Fruit fly (Drosophila melanogaster) whole organism, embryonic: Measurements from ENCODE around the gene CG6040.

ENCODE experiments used
- ATbp ChIP-seq: fragments of 200-800 bp; sonication (Bioruptor generic); optimal IDR thresholded peaks from 2 replicates; lab custom pipeline; 2017; ENCODE audit warnings: missing biosample characterization, mild to moderate bottlenecking, missing genetic modification characterization, missing genetic modification reagents
- Bgb ChIP-seq: fragments of 200-800 bp; sonication (Bioruptor generic); IDR thresholded peaks from 2 replicates; pipeline ENCODE4 v1.3.6; 2022; ENCODE audit warnings: missing biosample characterization, missing genetic modification characterization; ENCODE audit not compliant: partially characterized antibody
- Blimp-1 ChIP-seq: fragments of 200-800 bp; sonication (Bioruptor generic); optimal IDR thresholded peaks from 3 replicates; lab custom pipeline; 2018; ENCODE audit warnings: missing biosample characterization, missing genetic modification characterization, mild to moderate bottlenecking, moderate library complexity, missing genetic modification reagents
- Bteb2 ChIP-seq: fragments of 200-800 bp; sonication (Bioruptor generic); optimal IDR thresholded peaks from 2 replicates; lab custom pipeline; 2016; ENCODE audit warnings: missing biosample characterization, missing genetic modification characterization
- CG10209 ChIP-seq: fragments of 200-800 bp; sonication (Bioruptor generic); optimal IDR thresholded peaks from 3 replicates; lab custom pipeline; 2017; ENCODE audit warnings: missing biosample characterization, mild to moderate bottlenecking, missing genetic modification characterization, missing genetic modification reagents
- CG12104 ChIP-seq: fragments of 200-800 bp; sonication (Bioruptor generic); optimal IDR thresholded peaks from 3 replicates; lab custom pipeline; 2016; ENCODE audit warnings: missing biosample characterization, missing genetic modification characterization
- CG14667 ChIP-seq: fragments of 200-800 bp; sonication (Bioruptor generic); IDR thresholded peaks from 2 replicates; pipeline ENCODE4 v1.3.6; 2022; ENCODE audit warnings: missing biosample characterization, missing genetic modification characterization
- CG15269 ChIP-seq: fragments of 200-800 bp; sonication (Bioruptor generic); optimal IDR thresholded peaks from 2 replicates; lab custom pipeline; 2018; ENCODE audit warnings: missing biosample characterization, mild to moderate bottlenecking, missing genetic modification characterization, moderate library complexity
- CG17328 ChIP-seq: fragments of 200-800 bp; sonication (Bioruptor generic); IDR thresholded peaks from 2 replicates; pipeline ENCODE4 v1.3.6; 2022; ENCODE audit warnings: missing biosample characterization, missing genetic modification characterization
- CG18262 ChIP-seq: fragments of 200-800 bp; optimal IDR thresholded peaks from 3 replicates; lab custom pipeline; 2019; ENCODE audit warnings: missing biosample characterization, mild to moderate bottlenecking, missing genetic modification characterization, moderate library complexity
- CG1832 ChIP-seq: fragments of 200-800 bp; sonication (Bioruptor generic); optimal IDR thresholded peaks from 2 replicates; lab custom pipeline; 2017; ENCODE audit warnings: missing biosample characterization, mild to moderate bottlenecking, missing genetic modification characterization, inconsistent platforms
- CG18476 ChIP-seq: fragments of 200-800 bp; sonication (Bioruptor generic); optimal IDR thresholded peaks from 2 replicates; lab custom pipeline; 2016; ENCODE audit warnings: missing biosample characterization, mild to moderate bottlenecking, missing genetic modification characterization
- CG3281 ChIP-seq: fragments of 200-800 bp; sonication (Bioruptor generic); optimal IDR thresholded peaks from 3 replicates; lab custom pipeline; 2017; ENCODE audit warnings: missing biosample characterization, mild to moderate bottlenecking, missing genetic modification characterization
- CG3838 ChIP-seq: fragments of 200-800 bp; sonication (Bioruptor generic); optimal IDR thresholded peaks from 3 replicates; lab custom pipeline; 2016; ENCODE audit warnings: missing biosample characterization, missing genetic modification characterization
- CG5245 ChIP-seq: fragments of 200-800 bp; sonication (Bioruptor generic); optimal IDR thresholded peaks from 3 replicates; lab custom pipeline; 2016; ENCODE audit warnings: missing biosample characterization, missing genetic modification characterization
- CG6175 ChIP-seq: fragments of 200-800 bp; sonication (Bioruptor generic); IDR thresholded peaks from 3 replicates; pipeline ENCODE4 v1.3.6; 2022; ENCODE audit warnings: missing biosample characterization, missing genetic modification characterization
- CG6272 ChIP-seq: fragments of 200-800 bp; sonication (Bioruptor generic); IDR thresholded peaks from 2 replicates; pipeline ENCODE4 v1.3.6; 2022; ENCODE audit warnings: missing biosample characterization, missing genetic modification characterization
- CG6683 ChIP-seq: fragments of 200-800 bp; sonication (Bioruptor generic); optimal IDR thresholded peaks from 2 replicates; lab custom pipeline; 2017; ENCODE audit warnings: missing biosample characterization, mild to moderate bottlenecking, missing genetic modification characterization, missing genetic modification reagents
- CG6813 ChIP-seq: fragments of 200-800 bp; sonication (Bioruptor generic); optimal IDR thresholded peaks from 2 replicates; lab custom pipeline; 2017; ENCODE audit warnings: missing biosample characterization, missing genetic modification characterization, mild to moderate bottlenecking, moderate library complexity, missing genetic modification reagents
- CG7786 ChIP-seq: fragments of 200-800 bp; sonication (Bioruptor generic); optimal IDR thresholded peaks from 2 replicates; lab custom pipeline; 2016; ENCODE audit warnings: missing biosample characterization, missing genetic modification characterization
- CoRest ChIP-seq: fragments of 200-800 bp; sonication (Bioruptor generic); optimal IDR thresholded peaks from 3 replicates; lab custom pipeline; 2018; ENCODE audit warnings: missing biosample characterization, mild to moderate bottlenecking, missing genetic modification characterization, moderate library complexity
- D ChIP-seq, 2 experiments: fragments of 200-800 bp in 1 of 2; fragments of >200 bp in 1 of 2; sonication (Bioruptor generic) in 1 of 2; optimal IDR thresholded peaks; 2 replicates in 1 of 2; 3 replicates in 1 of 2; lab custom pipeline; 2017; ENCODE audit warnings: mild to moderate bottlenecking in 1 of 2, missing biosample characterization in 1 of 2, missing genetic modification characterization in 1 of 2, missing genetic modification reagents in 1 of 2
- Drgx ChIP-seq: fragments of 200-800 bp; sonication (Bioruptor generic); IDR thresholded peaks from 2 replicates; pipeline ENCODE4 v1.3.6; 2022; ENCODE audit warnings: missing biosample characterization, missing genetic modification characterization
- GATAe ChIP-seq: fragments of 200-800 bp; sonication (Bioruptor generic); conservative IDR thresholded peaks from 2 replicates; pipeline ENCODE4 v1.3.6; 2022; ENCODE audit warnings: missing biosample characterization, missing genetic modification characterization
- Mad ChIP-seq: fragments of 200-800 bp; sonication (Bioruptor generic); optimal IDR thresholded peaks from 2 replicates; lab custom pipeline; 2016; ENCODE audit warnings: missing biosample characterization, missing genetic modification characterization
- Max ChIP-seq: fragments of 200-800 bp; sonication (Bioruptor generic); optimal IDR thresholded peaks from 2 replicates; lab custom pipeline; 2016; ENCODE audit warnings: missing biosample characterization, mild to moderate bottlenecking, missing genetic modification characterization
- Mes4 ChIP-seq: fragments of 200-800 bp; sonication (Bioruptor generic); optimal IDR thresholded peaks from 2 replicates; lab custom pipeline; 2016; ENCODE audit warnings: missing biosample characterization, missing genetic modification characterization
- Mrtf ChIP-seq: fragments of 200-800 bp; sonication (Bioruptor generic); IDR thresholded peaks from 3 replicates; pipeline ENCODE4 v1.3.6; 2022; ENCODE audit warnings: missing biosample characterization, missing genetic modification characterization
- NC2β ChIP-seq: fragments of 200-800 bp; sonication (Bioruptor generic); optimal IDR thresholded peaks from 2 replicates; lab custom pipeline; 2016; ENCODE audit warnings: missing biosample characterization, missing genetic modification characterization
- NFAT ChIP-seq: fragments of 200-800 bp; sonication (Bioruptor generic); IDR thresholded peaks from 2 replicates; pipeline ENCODE4 v1.3.6; 2022; ENCODE audit warnings: missing biosample characterization, missing genetic modification characterization
- NfI ChIP-seq: fragments of 200-800 bp; sonication (Bioruptor generic); optimal IDR thresholded peaks from 3 replicates; lab custom pipeline; 2018; ENCODE audit warnings: missing biosample characterization, mild to moderate bottlenecking, missing genetic modification characterization, moderate library complexity
- Six4 ChIP-seq: fragments of 200-800 bp; sonication (Bioruptor generic); optimal IDR thresholded peaks from 2 replicates; lab custom pipeline; 2016; ENCODE audit warnings: missing biosample characterization, missing genetic modification characterization
- Ssrp ChIP-seq: fragments of 200-800 bp; sonication (Bioruptor generic); optimal IDR thresholded peaks from 2 replicates; lab custom pipeline; 2018; ENCODE audit warnings: missing biosample characterization, mild to moderate bottlenecking, missing genetic modification characterization, moderate library complexity
- Tbp ChIP-seq: fragments of >200 bp; optimal IDR thresholded peaks from 2 replicates; lab custom pipeline; 2018; ENCODE audit warnings: missing biosample characterization, missing genetic modification characterization
- Xrp1 ChIP-seq: fragments of 200-800 bp; sonication (Bioruptor generic); IDR thresholded peaks from 2 replicates; pipeline ENCODE4 v1.3.6; 2022; ENCODE audit warnings: missing biosample characterization, missing genetic modification characterization
- ab ChIP-seq: fragments of 200-800 bp; sonication (Bioruptor generic); optimal IDR thresholded peaks from 2 replicates; lab custom pipeline; 2016; ENCODE audit warnings: missing biosample characterization, missing genetic modification characterization
- bsh ChIP-seq, 2 experiments: fragments of 200-800 bp; sonication (Bioruptor generic); optimal IDR thresholded peaks; 2 replicates each; lab custom pipeline; 2017 to 2018; ENCODE audit warnings: mild to moderate bottlenecking in 2 of 2, missing biosample characterization in 2 of 2, missing genetic modification characterization in 2 of 2, moderate library complexity in 1 of 2
- ci ChIP-seq: fragments of 200-800 bp; sonication (Bioruptor generic); IDR thresholded peaks from 3 replicates; pipeline ENCODE4 v1.3.6; 2022; ENCODE audit warnings: missing biosample characterization, missing genetic modification characterization
- insv ChIP-seq, 2 experiments: fragments of 200-800 bp; sonication (Bioruptor generic); optimal IDR thresholded peaks; 3 replicates each; lab custom pipeline; 2016 to 2018; ENCODE audit warnings: missing biosample characterization in 2 of 2, missing genetic modification characterization in 2 of 2
- inv ChIP-seq: fragments of 200-800 bp; sonication (Bioruptor generic); IDR thresholded peaks from 2 replicates; pipeline ENCODE4 v1.3.6; 2022; ENCODE audit warnings: missing biosample characterization, missing genetic modification characterization; ENCODE audit not compliant: partially characterized antibody
- prd ChIP-seq, 3 experiments: fragments of >200 bp in 2 of 3; fragments of 200-800 bp in 1 of 3; sonication (Bioruptor generic) in 1 of 3; optimal IDR thresholded peaks in 2 of 3; IDR thresholded peaks in 1 of 3; 2 replicates in 2 of 3; 3 replicates in 1 of 3; pipeline versions ENCODE4 v1.3.6 to Lab custom; 2017 to 2022; ENCODE audit warnings: missing biosample characterization in 1 of 3, missing genetic modification characterization in 1 of 3
- row ChIP-seq: fragments of 200-800 bp; sonication (Bioruptor generic); IDR thresholded peaks from 3 replicates; pipeline ENCODE4 v1.3.6; 2022; ENCODE audit warnings: missing biosample characterization, missing genetic modification characterization
- shn ChIP-seq: fragments of 200-800 bp; sonication (Bioruptor generic); optimal IDR thresholded peaks from 3 replicates; lab custom pipeline; 2016; ENCODE audit warnings: missing biosample characterization, missing genetic modification characterization
- sr ChIP-seq: fragments of 200-800 bp; sonication (Bioruptor generic); IDR thresholded peaks from 3 replicates; pipeline ENCODE4 v1.3.6; 2022; ENCODE audit warnings: missing biosample characterization, missing genetic modification characterization
- ssp ChIP-seq: fragments of 200-800 bp; sonication (Bioruptor generic); IDR thresholded peaks from 2 replicates; pipeline ENCODE4 v1.3.6; 2022; ENCODE audit warnings: missing biosample characterization, missing genetic modification characterization
- tap ChIP-seq: fragments of 200-800 bp; optimal IDR thresholded peaks from 3 replicates; lab custom pipeline; 2019; ENCODE audit warnings: missing biosample characterization, mild to moderate bottlenecking, missing genetic modification characterization, moderate library complexity
- vfl ChIP-seq: fragments of 200-800 bp; sonication (Bioruptor generic); optimal IDR thresholded peaks from 2 replicates; lab custom pipeline; 2016; ENCODE audit warnings: missing biosample characterization, missing genetic modification characterization
- vvl ChIP-seq: fragments of 200-800 bp; sonication (Bioruptor generic); IDR thresholded peaks from 2 replicates; pipeline ENCODE4 v1.3.6; 2022; ENCODE audit warnings: missing biosample characterization, missing genetic modification characterization
- zf30C ChIP-seq: fragments of 200-800 bp; sonication (Bioruptor generic); optimal IDR thresholded peaks from 3 replicates; lab custom pipeline; 2018; ENCODE audit warnings: missing biosample characterization, mild to moderate bottlenecking, missing genetic modification characterization
- zfh1 ChIP-seq: fragments of 200-800 bp; sonication (Bioruptor generic); IDR thresholded peaks from 3 replicates; pipeline ENCODE4 v1.3.6; 2022; ENCODE audit warnings: missing biosample characterization, missing genetic modification characterization

Gene CG6040

dm6 chr3R:19105821-19106220 lies 9.1 kb downstream of the CG6040 start (continued):
- no peak for TF ChIP-seq Mad (GFP tag; lab: Kevin White, UChicago)
- no peak for TF ChIP-seq Tbp (GFP tag; lab: Kevin White, UChicago)
- TF ChIP-seq CG3281 (GFP tag; lab: Kevin White, UChicago) = no peak
- peak; percentile 11 for TF ChIP-seq CoRest (tag; lab: Kevin White, UChicago)
- TF ChIP-seq CG10209 = peak; percentile 21
- no peak for TF ChIP-seq CG12104
- TF ChIP-seq CG3838 (GFP tag; lab: Kevin White, UChicago) = no peak
- no peak for TF ChIP-seq CG6175 (GFP tag; lab: Robert Waterston, UW)
- peak; percentile 63; the same call in 1 of the 2 replicates for TF ChIP-seq Xrp1
- TF ChIP-seq vvl (GFP tag; lab: Robert Waterston, UW) = 0 out of 2 replicates have a peak, but pooled peaks have one; percentile 35
- 0 out of 3 replicates have a peak, but pooled peaks have one; percentile 45 for TF ChIP-seq zfh1 (GFP tag; lab: Robert Waterston, UW)
- TF ChIP-seq D (optimal IDR thresholded peaks at IDR 0.05; lab: Kevin White, UChicago) = no peak
- peak; percentile 36 for TF ChIP-seq D (GFP tag; optimal IDR thresholded peaks at IDR 0.05; lab: Kevin White, UChicago)
- TF ChIP-seq Mes4 (GFP tag; lab: Kevin White, UChicago) = peak; percentile 30
- no peak for TF ChIP-seq vfl
- TF ChIP-seq CG6272 (GFP tag; lab: Robert Waterston, UW) = no peak
- TF ChIP-seq tap (tag; lab: Kevin White, UChicago) = peak; percentile 43
- TF ChIP-seq Max = no peak
- no peak for TF ChIP-seq Mrtf (GFP tag; lab: Robert Waterston, UW)
- 0 out of 2 replicates have a peak, but pooled peaks have one; percentile 28 for TF ChIP-seq CG14667
- peak; percentile 1 for TF ChIP-seq shn (GFP tag; lab: Kevin White, UChicago)
- no peak for TF ChIP-seq CG6813 (GFP tag; lab: Kevin White, UChicago)
- TF ChIP-seq CG18262 = peak; percentile 65
- no peak for TF ChIP-seq Six4 (GFP tag; lab: Kevin White, UChicago)
- no peak for TF ChIP-seq NFAT (GFP tag; lab: Robert Waterston, UW)
- TF ChIP-seq CG5245 (GFP tag; lab: Kevin White, UChicago) = no peak
- TF ChIP-seq NC2β (GFP tag; lab: Kevin White, UChicago) = peak; percentile 4
- TF ChIP-seq row = peak; percentile 41; the same call in 2 of the 3 replicates
- no peak for TF ChIP-seq CG18476
- TF ChIP-seq CG1832 = no peak
- TF ChIP-seq Bteb2 (GFP tag; lab: Kevin White, UChicago) = no peak
- no peak for TF ChIP-seq CG6683 (GFP tag; lab: Kevin White, UChicago)
- no peak for TF ChIP-seq ab
- peak; percentile 33 for TF ChIP-seq ATbp
- peak; percentile 21 for TF ChIP-seq zf30C
- peak; percentile 67 for TF ChIP-seq Blimp-1 (GFP tag; lab: Kevin White, UChicago)
- no peak for TF ChIP-seq CG15269 (tag; lab: Kevin White, UChicago)
- peak; percentile 57; the same call in 1 of the 3 replicates for TF ChIP-seq ci (GFP tag; lab: Robert Waterston, UW)
- TF ChIP-seq Ssrp (tag; lab: Kevin White, UChicago) = peak; percentile 58
- TF ChIP-seq CG7786 (GFP tag; lab: Kevin White, UChicago) = no peak
- TF ChIP-seq inv (GFP tag; lab: Robert Waterston, UW) = no peak
- TF ChIP-seq ssp (GFP tag; lab: Robert Waterston, UW) = 0 out of 2 replicates have a peak, but pooled peaks have one; percentile 6
- peak; percentile 80 for TF ChIP-seq Drgx (GFP tag; lab: Robert Waterston, UW)
- peak; percentile 61 for TF ChIP-seq CG17328 (GFP tag; lab: Robert Waterston, UW)
- no peak for TF ChIP-seq prd (optimal IDR thresholded peaks at IDR 0.05; lab: Kevin White, UChicago)
- TF ChIP-seq prd (GFP tag; IDR thresholded peaks at IDR 0.05; lab: Robert Waterston, UW) = peak; percentile 63; the same call in 2 of the 3 replicates
- TF ChIP-seq sr (GFP tag; lab: Robert Waterston, UW) = no peak
- peak; percentile 62 to 76 for TF ChIP-seq bsh (GFP tag; optimal IDR thresholded peaks at IDR 0.05; lab: Kevin White, UChicago)
- no peak for TF ChIP-seq NfI
- no peak for TF ChIP-seq Bgb (GFP tag; lab: Robert Waterston, UW)
- no peak for TF ChIP-seq GATAe (GFP tag; lab: Robert Waterston, UW)
- TF ChIP-seq insv (GFP tag; optimal IDR thresholded peaks at IDR 0.05; lab: Kevin White, UChicago) = no peak
